Worm (Caenorhabditis elegans): ENCODE measurements around the gene him-5.
A peak's percentile ranks its signal among the peaks of the same experiment; 100 is the strongest.

him-5 gene

ce11 chrV:14134757-14135441 lies 44.7 kb downstream of the him-5 start:
- TF ChIP-seq ceh-6 (GFP tag; optimal IDR thresholded peaks at IDR 0.05) (no peak), elt-2 (tag; optimal IDR thresholded peaks at IDR 0.05) (peak; percentile 75)

ce11 chrV:14136152-14136551 lies 45.9 kb downstream of the him-5 start:
- no peak for TF ChIP-seq dmd-4 (tag; optimal IDR thresholded peaks at IDR 0.05; ENCODE audit: borderline replicate concordance)
- peak; percentile 34 for TF ChIP-seq ceh-2 (tag; optimal IDR thresholded peaks at IDR 0.05)
- TF ChIP-seq hlh-6 (tag; optimal IDR thresholded peaks at IDR 0.05): no peak
- peak; percentile 56 for TF ChIP-seq ceh-18 (tag; optimal IDR thresholded peaks at IDR 0.05)
- no peak for TF ChIP-seq C08G9.2 (tag; optimal IDR thresholded peaks at IDR 0.05)
- TF ChIP-seq unc-3 (GFP tag; conservative IDR thresholded peaks at IDR 0.05): no peak
- no peak for TF ChIP-seq unc-3 (tag; optimal IDR thresholded peaks at IDR 0.05)
- TF ChIP-seq eyg-1 (tag; optimal IDR thresholded peaks at IDR 0.05): no peak
- TF ChIP-seq pros-1 (tag; optimal IDR thresholded peaks at IDR 0.05): peak; percentile 7
- no peak for TF ChIP-seq K02D7.2 (tag; optimal IDR thresholded peaks at IDR 0.05)
- TF ChIP-seq sox-2 (GFP tag; IDR thresholded peaks at IDR 0.05): peak; percentile 2; the same call in 1 of the 2 replicates
- peak; percentile 56 for TF ChIP-seq rnt-1 (tag; optimal IDR thresholded peaks at IDR 0.05)
- TF ChIP-seq F13H6.1 (tag; optimal IDR thresholded peaks at IDR 0.05): peak; percentile 72
- TF ChIP-seq pqm-1 (tag; optimal IDR thresholded peaks at IDR 0.05): no peak
- no peak for TF ChIP-seq sdc-2 (tag; optimal IDR thresholded peaks at IDR 0.05)
- peak; percentile 64 for TF ChIP-seq unc-55 (GFP tag; optimal IDR thresholded peaks at IDR 0.05)
- no peak for TF ChIP-seq che-1 (tag; optimal IDR thresholded peaks at IDR 0.05)
- TF ChIP-seq sox-4 (tag; optimal IDR thresholded peaks at IDR 0.05): no peak
- peak; percentile 82 for TF ChIP-seq ceh-31 (tag; optimal IDR thresholded peaks at IDR 0.05)
- TF ChIP-seq ceh-48 (tag; optimal IDR thresholded peaks at IDR 0.05): no peak
- no peak for TF ChIP-seq ceh-6 (GFP tag; optimal IDR thresholded peaks at IDR 0.05)
- TF ChIP-seq elt-2 (tag; optimal IDR thresholded peaks at IDR 0.05): peak; percentile 56
- peak; percentile 77 for TF ChIP-seq tbx-2 (tag; optimal IDR thresholded peaks at IDR 0.05)
- TF ChIP-seq madf-2 (tag; optimal IDR thresholded peaks at IDR 0.05): no peak
- peak; percentile 13 for TF ChIP-seq zip-5 (tag; optimal IDR thresholded peaks at IDR 0.05)
- no peak for TF ChIP-seq ttx-3 (tag; optimal IDR thresholded peaks at IDR 0.05)
- peak; percentile 13 for TF ChIP-seq unc-86 (tag; optimal IDR thresholded peaks at IDR 0.05)
- TF ChIP-seq pha-2 (tag; optimal IDR thresholded peaks at IDR 0.05): peak; percentile 24
- peak; percentile 49 for TF ChIP-seq dve-1 (tag; optimal IDR thresholded peaks at IDR 0.05)
- no peak for TF ChIP-seq ceh-45 (GFP tag; IDR thresholded peaks at IDR 0.05)
- peak; percentile 67 for TF ChIP-seq ceh-19 (GFP tag; optimal IDR thresholded peaks at IDR 0.05)
- no peak for TF ChIP-seq ceh-14 (tag; optimal IDR thresholded peaks at IDR 0.05)
- peak; percentile 1 for TF ChIP-seq unc-42 (tag; optimal IDR thresholded peaks at IDR 0.05)
- no peak for TF ChIP-seq T23F11.4 (GFP tag; optimal IDR thresholded peaks at IDR 0.05)
- peak; percentile 46 for TF ChIP-seq ref-2 (tag; optimal IDR thresholded peaks at IDR 0.05)
- TF ChIP-seq hlh-30 (tag; optimal IDR thresholded peaks at IDR 0.05; ENCODE audit: insufficient read depth): peak; percentile 46
- no peak for TF ChIP-seq nhr-11 (tag; optimal IDR thresholded peaks at IDR 0.05)
- TF ChIP-seq hlh-15 (tag; optimal IDR thresholded peaks at IDR 0.05): no peak
- peak; percentile 75 for TF ChIP-seq nfya-1 (tag; optimal IDR thresholded peaks at IDR 0.05)
- peak; percentile 39 for TF ChIP-seq ets-4 (tag; optimal IDR thresholded peaks at IDR 0.05)
- TF ChIP-seq mec-3 (tag; optimal IDR thresholded peaks at IDR 0.05; ENCODE audit: borderline replicate concordance): no peak
- peak; percentile 0 for TF ChIP-seq ceh-30 (tag; optimal IDR thresholded peaks at IDR 0.05)
- TF ChIP-seq tbx-7 (tag; optimal IDR thresholded peaks at IDR 0.05): no peak
- no peak for TF ChIP-seq ceh-9 (tag; optimal IDR thresholded peaks at IDR 0.05)
- no peak for TF ChIP-seq K09A11.1 (tag; optimal IDR thresholded peaks at IDR 0.05; ENCODE audit: insufficient read depth)
- no peak for TF ChIP-seq fkh-10 (GFP tag; optimal IDR thresholded peaks at IDR 0.05)
- TF ChIP-seq ceh-24 (tag; optimal IDR thresholded peaks at IDR 0.05): no peak
- TF ChIP-seq pag-3 (tag; optimal IDR thresholded peaks at IDR 0.05; ENCODE audit: borderline replicate concordance): no peak
- TF ChIP-seq ceh-34 (tag; optimal IDR thresholded peaks at IDR 0.05): peak; percentile 38
- TF ChIP-seq ztf-16 (tag; optimal IDR thresholded peaks at IDR 0.05): no peak
